Worm (Caenorhabditis elegans): ENCODE results near the gene srh-61.

Gene srh-61

DNA sequence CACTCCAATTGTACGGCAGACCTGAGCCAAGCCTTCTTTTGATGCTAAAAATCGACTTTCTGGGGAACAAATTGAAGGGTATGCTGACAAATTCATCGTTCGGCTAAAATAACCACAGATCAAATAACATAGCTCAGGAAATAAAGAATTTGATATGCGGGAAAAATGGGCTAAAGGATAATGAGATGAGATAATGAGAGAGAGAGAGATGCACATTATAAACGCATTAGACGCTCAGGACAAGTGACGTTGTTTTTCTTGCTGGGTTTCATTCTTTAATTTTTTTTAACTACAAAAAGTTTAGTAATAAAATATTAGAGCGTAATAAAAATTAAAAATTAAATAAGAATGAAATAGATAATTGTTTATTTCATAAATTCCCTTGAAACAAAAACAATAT lies 1.6 kb downstream of the srh-61 start, which contains the start of gene srh-69:
TSS of gene srh-69 (minus strand) at position 101 of the 400 bp plus-strand sequence.
- TF ChIP-seq bed-3 (GFP tag; optimal IDR thresholded peaks at IDR 0.05), result no peak
- no peak for TF ChIP-seq mls-2 (tag; optimal IDR thresholded peaks at IDR 0.05)
- TF ChIP-seq unc-62 (GFP tag; optimal IDR thresholded peaks at IDR 0.05), result no peak
- no peak for TF ChIP-seq unc-39 (tag; optimal IDR thresholded peaks at IDR 0.05)
- TF ChIP-seq M03D4.4 (tag; optimal IDR thresholded peaks at IDR 0.05), result no peak
- no peak for TF ChIP-seq zip-8 (tag; optimal IDR thresholded peaks at IDR 0.05)
- TF ChIP-seq sem-2 (GFP tag; optimal IDR thresholded peaks at IDR 0.05), result no peak
- TF ChIP-seq elt-1 (tag; optimal IDR thresholded peaks at IDR 0.05; ENCODE audit: borderline replicate concordance, insufficient read depth), result no peak
- no peak for TF ChIP-seq snpc-4 (tag; optimal IDR thresholded peaks at IDR 0.05)
- no peak for TF ChIP-seq hlh-1 (tag; optimal IDR thresholded peaks at IDR 0.05)
- TF ChIP-seq ceh-43 (GFP tag; optimal IDR thresholded peaks at IDR 0.05), result no peak
- no peak for TF ChIP-seq unc-120 (tag; optimal IDR thresholded peaks at IDR 0.05; ENCODE audit: poor library complexity, severe bottlenecking)
- no peak for TF ChIP-seq ztf-11 (tag; optimal IDR thresholded peaks at IDR 0.05)
- no peak for TF ChIP-seq mab-5 (tag; optimal IDR thresholded peaks at IDR 0.05)

DNA sequence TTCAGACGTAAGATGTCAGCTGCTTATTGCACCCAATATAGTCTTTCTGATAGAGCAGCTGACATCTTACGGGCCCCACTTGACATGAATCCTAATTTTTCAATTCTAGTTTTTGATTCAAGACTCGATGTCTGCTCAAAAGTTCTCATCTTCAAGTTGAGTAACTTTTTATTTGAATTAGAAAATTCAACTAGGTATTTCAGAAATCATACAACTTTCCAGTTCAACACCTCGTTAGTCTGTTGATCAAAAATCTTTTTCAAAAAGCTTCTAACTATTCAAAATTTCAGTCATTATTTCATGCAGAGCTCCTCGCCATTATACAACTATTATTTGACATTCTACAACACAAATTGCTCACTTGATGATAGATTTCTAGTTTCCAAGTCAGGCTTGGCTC lies 4.3 kb downstream of the srh-61 start, which contains the start of gene srh-73:
TSS of gene srh-73 (plus strand) at position 301 of the 400 bp plus-strand sequence.
- TF ChIP-seq flh-1 (GFP tag; optimal IDR thresholded peaks at IDR 0.05) (no peak), cnd-1 (tag; optimal IDR thresholded peaks at IDR 0.05) (no peak), zip-8 (tag; optimal IDR thresholded peaks at IDR 0.05) (no peak), snpc-4 (tag; optimal IDR thresholded peaks at IDR 0.05) (no peak), nhr-28 (tag; optimal IDR thresholded peaks at IDR 0.05) (no peak), blmp-1 (tag; optimal IDR thresholded peaks at IDR 0.05) (no peak), lin-13 (tag; optimal IDR thresholded peaks at IDR 0.05) (no peak), lin-32 (GFP tag; optimal IDR thresholded peaks at IDR 0.05) (no peak), bed-3 (GFP tag; optimal IDR thresholded peaks at IDR 0.05) (no peak), sem-2 (GFP tag; optimal IDR thresholded peaks at IDR 0.05) (no peak), mep-1 (tag; optimal IDR thresholded peaks at IDR 0.05) (no peak), nhr-76 (tag; optimal IDR thresholded peaks at IDR 0.05) (no peak), ceh-39 (tag; optimal IDR thresholded peaks at IDR 0.05) (no peak), mls-2 (tag; optimal IDR thresholded peaks at IDR 0.05) (no peak)

DNA sequence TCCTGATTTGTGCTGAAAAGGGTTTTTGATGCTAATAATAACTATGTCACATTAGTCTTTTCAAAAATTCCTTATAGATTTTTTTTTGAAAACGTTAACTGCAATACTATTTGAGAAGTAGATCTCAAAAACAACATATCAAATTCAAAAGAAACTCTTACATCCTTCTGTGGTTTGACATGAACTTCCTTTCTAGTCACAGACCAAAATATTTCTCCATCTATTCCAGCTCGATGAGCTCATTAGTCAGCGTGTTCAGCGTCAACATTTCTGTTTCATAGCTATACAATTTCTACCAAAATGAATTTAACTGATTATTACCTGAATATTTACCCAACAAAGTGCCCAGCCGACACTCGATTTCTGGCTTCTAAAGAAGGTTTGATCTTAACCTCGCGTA lies 7.6 kb downstream of the srh-61 start, which contains the start of gene srh-67:
TSS of gene srh-67 (plus strand) at position 301 of the 400 bp plus-strand sequence.
- TF ChIP-seq nhr-12 (tag; optimal IDR thresholded peaks at IDR 0.05), result no peak
- no peak for TF ChIP-seq ham-2 (GFP tag; optimal IDR thresholded peaks at IDR 0.05)
- no peak for TF ChIP-seq flh-1 (GFP tag; optimal IDR thresholded peaks at IDR 0.05)
- no peak for TF ChIP-seq tbx-8 (GFP tag; optimal IDR thresholded peaks at IDR 0.05)
- no peak for TF ChIP-seq drap-1 (GFP tag; optimal IDR thresholded peaks at IDR 0.05)
- TF ChIP-seq sem-2 (GFP tag; optimal IDR thresholded peaks at IDR 0.05), result no peak
- no peak for TF ChIP-seq sptf-1 (tag; optimal IDR thresholded peaks at IDR 0.05)
- TF ChIP-seq ceh-39 (tag; optimal IDR thresholded peaks at IDR 0.05), result no peak
- no peak for TF ChIP-seq zip-8 (tag; optimal IDR thresholded peaks at IDR 0.05)
- TF ChIP-seq unc-62 (GFP tag; optimal IDR thresholded peaks at IDR 0.05), result no peak
- no peak for TF ChIP-seq lsy-2 (tag; optimal IDR thresholded peaks at IDR 0.05)
- no peak for TF ChIP-seq pha-4 (tag; optimal IDR thresholded peaks at IDR 0.05)
- no peak for TF ChIP-seq unc-39 (tag; optimal IDR thresholded peaks at IDR 0.05)
- TF ChIP-seq cnd-1 (tag; optimal IDR thresholded peaks at IDR 0.05), result no peak
- TF ChIP-seq nhr-76 (tag; optimal IDR thresholded peaks at IDR 0.05), result no peak
- TF ChIP-seq ceh-83 (GFP tag; optimal IDR thresholded peaks at IDR 0.05), result no peak
- TF ChIP-seq snpc-4 (tag; optimal IDR thresholded peaks at IDR 0.05), result no peak
- no peak for TF ChIP-seq elt-1 (tag; optimal IDR thresholded peaks at IDR 0.05; ENCODE audit: borderline replicate concordance, insufficient read depth)

DNA sequence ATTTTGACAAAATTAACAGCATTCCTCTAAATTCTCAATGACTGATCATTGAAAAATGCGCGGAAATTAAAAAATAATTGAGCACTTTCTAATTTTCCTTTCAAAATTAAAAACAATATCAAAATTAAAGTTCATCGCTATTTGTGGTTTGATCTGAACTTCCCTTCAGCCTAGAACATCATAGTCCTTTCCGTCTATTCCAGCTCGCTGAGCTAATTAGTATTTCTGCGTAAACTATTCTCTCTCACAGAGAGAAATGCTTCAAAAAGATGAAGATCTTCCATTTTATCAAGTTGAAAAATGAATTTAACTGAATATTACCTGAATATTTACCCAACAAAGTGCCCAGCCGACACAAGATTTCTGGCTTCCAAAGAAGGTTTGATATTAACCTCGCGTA lies 9.2 kb downstream of the srh-61 start, which contains the start of gene srh-68:
TSS of gene srh-68 (plus strand) at position 301 of the 400 bp plus-strand sequence.
- TF ChIP-seq ceh-43 (GFP tag; optimal IDR thresholded peaks at IDR 0.05) (no peak), lin-32 (GFP tag; optimal IDR thresholded peaks at IDR 0.05) (no peak), elt-3 (tag; optimal IDR thresholded peaks at IDR 0.05) (no peak), nhr-76 (tag; optimal IDR thresholded peaks at IDR 0.05) (no peak), nhr-28 (tag; optimal IDR thresholded peaks at IDR 0.05) (no peak), tbx-8 (GFP tag; optimal IDR thresholded peaks at IDR 0.05) (no peak), mab-5 (tag; optimal IDR thresholded peaks at IDR 0.05) (no peak), M03D4.4 (tag; optimal IDR thresholded peaks at IDR 0.05) (no peak), ceh-39 (tag; optimal IDR thresholded peaks at IDR 0.05) (no peak), sptf-1 (tag; optimal IDR thresholded peaks at IDR 0.05) (no peak), ces-1 (GFP tag; optimal IDR thresholded peaks at IDR 0.05) (no peak), lin-13 (tag; optimal IDR thresholded peaks at IDR 0.05) (no peak), lsy-2 (tag; optimal IDR thresholded peaks at IDR 0.05) (no peak), ztf-11 (tag; optimal IDR thresholded peaks at IDR 0.05) (no peak), ham-2 (GFP tag; optimal IDR thresholded peaks at IDR 0.05) (no peak), unc-62 (GFP tag; optimal IDR thresholded peaks at IDR 0.05) (no peak), bed-3 (GFP tag; optimal IDR thresholded peaks at IDR 0.05) (no peak)

Measured in whole organism, mixed stage, embryonic.